Fruit fly (Drosophila melanogaster) whole organism: ENCODE measurements around the gene CG11342.

Experiments
- Dll ChIP-seq: fragments of >200 bp; optimal IDR thresholded peaks from 2 replicates; lab custom pipeline; 2017
- pan ChIP-seq: fragments of >200 bp; optimal IDR thresholded peaks from 2 replicates; lab custom pipeline; 2017
- psq ChIP-seq: fragments of >200 bp; optimal IDR thresholded peaks from 2 replicates; lab custom pipeline; 2017
- usp ChIP-seq: fragments of >200 bp; optimal IDR thresholded peaks from 2 replicates; lab custom pipeline; 2017; ENCODE audit warnings: missing biosample characterization, missing genetic modification characterization, mixed read lengths

DNA sequence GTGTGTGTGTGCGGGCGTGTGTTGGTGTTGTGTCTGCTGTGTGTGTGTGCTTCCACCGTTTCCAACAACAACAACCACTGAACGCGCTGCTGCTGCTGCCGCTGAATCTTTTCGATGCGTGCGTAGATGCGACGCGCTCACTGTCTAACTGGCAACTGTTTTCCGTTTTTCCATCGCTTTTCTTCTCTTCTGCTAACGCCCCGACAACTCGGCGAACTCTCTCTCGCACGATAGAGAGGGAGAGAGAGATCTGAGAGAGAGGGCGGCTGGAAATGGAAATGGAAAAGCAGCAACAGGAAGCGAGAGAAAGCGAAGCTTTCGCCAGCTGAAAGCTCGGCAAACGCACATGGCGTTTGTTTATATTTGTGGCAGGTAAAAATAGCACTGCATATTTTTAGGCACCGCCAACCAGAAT, 13.0 kb upstream of the CG11342 start, which contains the start of gene DopEcR:
- no peak for TF ChIP-seq usp (GFP tag; lab: Kevin White, UChicago)
- TF ChIP-seq pan (lab: Kevin White, UChicago) = no peak
- peak; percentile 41 for TF ChIP-seq Dll (lab: Kevin White, UChicago)
- TF ChIP-seq psq (lab: Kevin White, UChicago) = no peak
